Worm (Caenorhabditis elegans) whole organism, mixed stage, embryonic: ENCODE data around the gene suox-1.

ENCODE experiments used
- elt-3 ChIP-seq: fragments of 150-350 bp; optimal IDR thresholded peaks from 2 replicates; lab custom pipeline; 2014; ENCODE audit warnings: missing biosample characterization, missing genetic modification characterization
- ham-2 ChIP-seq: fragments of 200-800 bp; sonication (Bioruptor generic); optimal IDR thresholded peaks from 2 replicates; lab custom pipeline; 2018; ENCODE audit warnings: mild to moderate bottlenecking, missing genetic modification characterization, missing compliant biosample characterization
- lin-13 ChIP-seq: fragments of 150-350 bp; optimal IDR thresholded peaks from 2 replicates; lab custom pipeline; 2014; ENCODE audit warnings: missing biosample characterization, missing genetic modification characterization
- mab-5 ChIP-seq: fragments of 150-350 bp; optimal IDR thresholded peaks from 2 replicates; lab custom pipeline; 2014; ENCODE audit warnings: missing biosample characterization, missing genetic modification characterization
- mep-1 ChIP-seq: fragments of 150-350 bp; optimal IDR thresholded peaks from 2 replicates; lab custom pipeline; 2017; ENCODE audit warnings: missing biosample characterization, missing genetic modification reagents, missing genetic modification characterization, inconsistent platforms
- nhr-12 ChIP-seq: fragments of 150-350 bp; optimal IDR thresholded peaks from 2 replicates; lab custom pipeline; 2014; ENCODE audit warnings: missing biosample characterization, missing genetic modification characterization
- nhr-76 ChIP-seq: sonication (generic microtip); optimal IDR thresholded peaks from 2 replicates; lab custom pipeline; 2017; ENCODE audit warnings: missing biosample characterization, missing genetic modification characterization
- pha-4 ChIP-seq: fragments of 150-350 bp; optimal IDR thresholded peaks from 2 replicates; lab custom pipeline; 2018; ENCODE audit warnings: missing biosample characterization, missing genetic modification reagents, missing genetic modification characterization
- snpc-4 ChIP-seq: fragments of 150-350 bp; optimal IDR thresholded peaks from 2 replicates; lab custom pipeline; 2014; ENCODE audit warnings: missing biosample characterization, missing genetic modification characterization
- zip-8 ChIP-seq: fragments of 150-350 bp; optimal IDR thresholded peaks from 2 replicates; lab custom pipeline; 2014; ENCODE audit warnings: missing biosample characterization, missing genetic modification characterization

ce11 chrX:15496927-15497605 is at the start of gene suox-1:
- TF ChIP-seq mep-1 (tag; lab: Kevin White, UChicago) (no peak), lin-13 (tag; lab: Kevin White, UChicago) (no peak), ham-2 (no peak), mab-5 (no peak), pha-4 (no peak), snpc-4 (no peak), elt-3 (tag; lab: Kevin White, UChicago) (no peak), zip-8 (tag; lab: Kevin White, UChicago) (no peak), nhr-12 (tag; lab: Kevin White, UChicago) (no peak), nhr-76 (no peak)
